Fruit fly (Drosophila melanogaster): ENCODE results near the gene Pi4KIIIalpha.

Pi4KIIIalpha gene

dm6 chrX:2585055-2585715 lies 39.4 kb upstream of the Pi4KIIIalpha start, which contains the start of gene CG13760:
Gene CG13760, minus strand, starts transcription at chrX:2585699.
- TF ChIP-seq sv (GFP tag; optimal IDR thresholded peaks at IDR 0.05) (no peak), foxo (GFP tag; optimal IDR thresholded peaks at IDR 0.05) (peak in 1 of 2 experiments; percentile 13)

- TF ChIP-seq psq (GFP tag; optimal IDR thresholded peaks at IDR 0.05) (no peak), h (GFP tag; optimal IDR thresholded peaks at IDR 0.05) (no peak)
Observed at dm6 chrX:2585716-2586082, 38.9 kb upstream of the Pi4KIIIalpha start, which contains the start of gene wds. Gene wds, plus strand, starts transcription at chrX:2585980.

DNA sequence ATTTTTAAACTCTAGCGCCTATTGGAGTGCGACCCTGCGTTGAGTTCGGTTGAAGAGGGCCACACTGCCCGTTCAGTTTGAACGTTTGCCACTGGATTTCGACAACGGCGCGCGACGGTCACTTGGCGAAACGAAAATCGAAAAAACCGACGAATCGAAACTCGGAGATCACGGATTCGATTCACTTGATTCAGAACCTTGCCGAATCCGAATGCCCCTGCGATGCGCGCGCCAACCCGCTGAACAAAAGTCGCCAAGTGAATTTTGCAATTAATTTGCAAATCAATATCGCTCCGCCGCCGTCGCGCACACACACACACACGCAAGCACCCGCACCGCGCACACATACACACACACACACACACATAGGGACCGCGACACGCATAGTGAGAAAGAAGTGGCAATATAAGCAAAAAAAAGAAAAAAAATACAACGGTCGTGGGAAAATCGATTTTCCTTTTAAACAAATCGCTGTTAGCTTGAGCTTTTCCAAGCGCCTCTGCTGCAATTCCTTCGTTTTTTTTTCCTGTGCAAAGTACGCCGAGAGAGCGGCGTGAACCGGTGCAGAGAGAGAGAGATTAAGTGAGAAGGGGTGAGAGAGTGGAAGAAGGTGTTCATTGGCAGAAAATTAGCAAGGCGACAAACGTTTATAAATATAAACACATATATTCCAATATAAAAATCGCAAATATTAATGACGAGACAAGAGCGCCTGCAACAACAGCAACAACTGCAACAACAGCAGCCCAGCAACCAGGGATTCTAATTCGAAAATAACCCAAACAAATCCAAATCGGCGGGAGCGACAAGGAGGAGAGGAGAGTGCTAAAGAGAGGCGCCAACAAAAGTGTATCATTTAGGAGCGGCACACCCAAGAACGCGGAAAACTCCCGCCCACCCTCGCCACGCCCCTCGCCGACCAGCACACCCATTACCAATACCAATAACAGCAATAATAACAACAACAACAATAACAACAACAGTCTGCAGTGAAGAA lies 35.9 kb upstream of the Pi4KIIIalpha start, which contains the start of gene egh:
Gene egh (plus strand): TSS at position 89 of the 997 bp plus-strand sequence.
- TF ChIP-seq HLH106 (tag; optimal IDR thresholded peaks at IDR 0.05) (no peak), lola (GFP tag; optimal IDR thresholded peaks at IDR 0.05) (no peak), Dif (GFP tag; optimal IDR thresholded peaks at IDR 0.05; ENCODE audit: partially characterized antibody) (peak; percentile 39), h (GFP tag; optimal IDR thresholded peaks at IDR 0.05) (peak; percentile 77), dsf (GFP tag; optimal IDR thresholded peaks at IDR 0.05; ENCODE audit: borderline replicate concordance) (no peak), ey (GFP tag; optimal IDR thresholded peaks at IDR 0.05) (peak; percentile 82), brk (GFP tag; optimal IDR thresholded peaks at IDR 0.05) (no peak), psq (GFP tag; optimal IDR thresholded peaks at IDR 0.05) (peak; percentile 58), br (GFP tag; optimal IDR thresholded peaks at IDR 0.05) (peak; percentile 66), Rel (GFP tag; optimal IDR thresholded peaks at IDR 0.05) (no peak), Rel (tag; optimal IDR thresholded peaks at IDR 0.05) (peak; percentile 75), Hnf4 (GFP tag; optimal IDR thresholded peaks at IDR 0.05) (peak; percentile 58), tai (GFP tag; optimal IDR thresholded peaks at IDR 0.05) (no peak), woc (GFP tag; optimal IDR thresholded peaks at IDR 0.05) (no peak), N (GFP tag; optimal IDR thresholded peaks at IDR 0.05) (no peak), OdsH (GFP tag; optimal IDR thresholded peaks at IDR 0.05) (peak; percentile 46), sv (GFP tag; optimal IDR thresholded peaks at IDR 0.05) (no peak), Jra (GFP tag; optimal IDR thresholded peaks at IDR 0.05) (no peak), dmrt93B (GFP tag; optimal IDR thresholded peaks at IDR 0.05) (no peak), Hr78 (GFP tag; optimal IDR thresholded peaks at IDR 0.05) (no peak), Vsx2 (GFP tag; optimal IDR thresholded peaks at IDR 0.05; ENCODE audit: partially characterized antibody) (no peak), Sp1 (GFP tag; optimal IDR thresholded peaks at IDR 0.05) (peak; percentile 52), CG9705 (GFP tag; optimal IDR thresholded peaks at IDR 0.05) (no peak), Abd-B (GFP tag; optimal IDR thresholded peaks at IDR 0.05) (no peak), CG32264 (GFP tag; optimal IDR thresholded peaks at IDR 0.05) (peak; percentile 62), Myc (optimal IDR thresholded peaks at IDR 0.05) (no peak), pan (optimal IDR thresholded peaks at IDR 0.05) (no peak), sage (GFP tag; optimal IDR thresholded peaks at IDR 0.05) (peak; percentile 53), foxo (GFP tag; optimal IDR thresholded peaks at IDR 0.05) (peak; percentile 31 to 75), rgr (GFP tag; optimal IDR thresholded peaks at IDR 0.05) (peak; percentile 74), Hr83 (GFP tag; optimal IDR thresholded peaks at IDR 0.05; ENCODE audit: poor library complexity, severe bottlenecking) (no peak), usp (GFP tag; optimal IDR thresholded peaks at IDR 0.05) (no peak), jim (GFP tag; optimal IDR thresholded peaks at IDR 0.05) (no peak), GATAd (GFP tag; optimal IDR thresholded peaks at IDR 0.05) (no peak), dl (GFP tag; optimal IDR thresholded peaks at IDR 0.05; ENCODE audit: insufficient read depth in 1 of 2, partially characterized antibody in 2 of 2) (peak in 1 of 2 experiments; percentile 3), fru (GFP tag; optimal IDR thresholded peaks at IDR 0.05) (peak; percentile 82), CrebA (GFP tag; optimal IDR thresholded peaks at IDR 0.05; ENCODE audit: borderline replicate concordance) (no peak), Dfd (GFP tag; optimal IDR thresholded peaks at IDR 0.05) (peak; percentile 95), Mio (GFP tag; optimal IDR thresholded peaks at IDR 0.05) (no peak)

Data from whole organism, wandering third instar larva.